Fruit fly (Drosophila melanogaster) whole organism, embryonic: ENCODE results near the gene euc.

Experiments
- BEAF-32 ChIP-seq: fragments of 200-800 bp; sonication (Bioruptor generic); optimal IDR thresholded peaks from 3 replicates; lab custom pipeline; 2017; ENCODE audit warnings: missing biosample characterization, missing genetic modification characterization, mild to moderate bottlenecking, moderate library complexity, missing genetic modification reagents
- CG10462 ChIP-seq: fragments of 200-800 bp; sonication (Bioruptor generic); optimal IDR thresholded peaks from 2 replicates; lab custom pipeline; 2016; ENCODE audit warnings: missing biosample characterization, missing genetic modification characterization
- CG11456 ChIP-seq: fragments of 200-800 bp; sonication (Bioruptor generic); IDR thresholded peaks from 3 replicates; pipeline ENCODE4 v1.3.6; 2022; ENCODE audit warnings: missing biosample characterization, missing genetic modification characterization
- CG11723 ChIP-seq: fragments of 200-800 bp; sonication (Bioruptor generic); optimal IDR thresholded peaks from 2 replicates; lab custom pipeline; 2017; ENCODE audit warnings: missing biosample characterization, mild to moderate bottlenecking, missing genetic modification characterization
- CG12769 ChIP-seq: fragments of 200-800 bp; sonication (Bioruptor generic); optimal IDR thresholded peaks from 2 replicates; lab custom pipeline; 2019; ENCODE audit warnings: missing biosample characterization, mild to moderate bottlenecking, missing genetic modification characterization, moderate library complexity
- CG14710 ChIP-seq: fragments of 200-800 bp; sonication (Bioruptor generic); optimal IDR thresholded peaks from 3 replicates; lab custom pipeline; 2019; ENCODE audit warnings: missing biosample characterization, mild to moderate bottlenecking, missing genetic modification characterization, moderate library complexity
- CG17361 ChIP-seq: fragments of 200-800 bp; sonication (Bioruptor generic); IDR thresholded peaks from 3 replicates; pipeline ENCODE4 v1.3.6; 2022; ENCODE audit warnings: missing biosample characterization, missing genetic modification characterization
- CG17912 ChIP-seq: fragments of 200-800 bp; sonication (Bioruptor generic); optimal IDR thresholded peaks from 2 replicates; lab custom pipeline; 2018; ENCODE audit warnings: missing biosample characterization, mild to moderate bottlenecking, missing genetic modification characterization
- CG18262 ChIP-seq: fragments of 200-800 bp; optimal IDR thresholded peaks from 3 replicates; lab custom pipeline; 2019; ENCODE audit warnings: missing biosample characterization, mild to moderate bottlenecking, missing genetic modification characterization, moderate library complexity
- CG18619 ChIP-seq: fragments of 200-800 bp; sonication (Bioruptor generic); optimal IDR thresholded peaks from 3 replicates; lab custom pipeline; 2017; ENCODE audit warnings: missing biosample characterization, mild to moderate bottlenecking, missing genetic modification characterization
- CG31365 ChIP-seq: fragments of 200-800 bp; sonication (Bioruptor generic); optimal IDR thresholded peaks from 2 replicates; lab custom pipeline; 2018; ENCODE audit warnings: missing biosample characterization, mild to moderate bottlenecking, missing genetic modification characterization
- CG3163 ChIP-seq: fragments of 200-800 bp; sonication (Bioruptor generic); optimal IDR thresholded peaks from 3 replicates; lab custom pipeline; 2016; ENCODE audit warnings: missing biosample characterization, missing genetic modification characterization
- CG33213 ChIP-seq: fragments of 200-800 bp; sonication (Bioruptor generic); optimal IDR thresholded peaks from 3 replicates; lab custom pipeline; 2016; ENCODE audit warnings: missing biosample characterization, missing genetic modification characterization
- CG6813 ChIP-seq: fragments of 200-800 bp; sonication (Bioruptor generic); optimal IDR thresholded peaks from 2 replicates; lab custom pipeline; 2017; ENCODE audit warnings: missing biosample characterization, missing genetic modification characterization, mild to moderate bottlenecking, moderate library complexity, missing genetic modification reagents
- CG7271 ChIP-seq: fragments of 200-800 bp; sonication (Bioruptor generic); optimal IDR thresholded peaks from 2 replicates; lab custom pipeline; 2018; ENCODE audit warnings: missing biosample characterization, mild to moderate bottlenecking, missing genetic modification characterization, moderate library complexity
- CG7372 ChIP-seq: fragments of 200-800 bp; sonication (Bioruptor generic); IDR thresholded peaks from 2 replicates; pipeline ENCODE4 v1.3.6; 2022; ENCODE audit warnings: missing biosample characterization, missing genetic modification characterization
- CG7839 ChIP-seq: fragments of 200-800 bp; sonication (Bioruptor generic); optimal IDR thresholded peaks from 3 replicates; lab custom pipeline; 2018; ENCODE audit warnings: missing biosample characterization, mild to moderate bottlenecking, missing genetic modification characterization, moderate library complexity
- CG8924 ChIP-seq: fragments of 200-800 bp; optimal IDR thresholded peaks from 3 replicates; lab custom pipeline; 2019; ENCODE audit warnings: missing biosample characterization, mild to moderate bottlenecking, missing genetic modification characterization, moderate library complexity
- D19B ChIP-seq: fragments of 200-800 bp; sonication (Bioruptor generic); optimal IDR thresholded peaks from 2 replicates; lab custom pipeline; 2017; ENCODE audit warnings: missing biosample characterization, mild to moderate bottlenecking, missing genetic modification characterization
- Drgx ChIP-seq: fragments of 200-800 bp; sonication (Bioruptor generic); IDR thresholded peaks from 2 replicates; pipeline ENCODE4 v1.3.6; 2022; ENCODE audit warnings: missing biosample characterization, missing genetic modification characterization
- Ets97D ChIP-seq: fragments of 200-800 bp; sonication (Bioruptor generic); optimal IDR thresholded peaks from 3 replicates; lab custom pipeline; 2016; ENCODE audit warnings: missing biosample characterization, missing genetic modification characterization
- Gsc ChIP-seq: fragments of 200-800 bp; sonication (Bioruptor generic); IDR thresholded peaks from 2 replicates; pipeline ENCODE4 v1.3.6; 2022; ENCODE audit warnings: missing biosample characterization, missing genetic modification characterization
- Gug ChIP-seq: fragments of 200-800 bp; sonication (Bioruptor generic); IDR thresholded peaks from 4 replicates; pipeline ENCODE4 v1.3.6; 2022; ENCODE audit warnings: missing biosample characterization, missing genetic modification characterization
- HLHmδ ChIP-seq: fragments of 200-800 bp; sonication (Bioruptor generic); optimal IDR thresholded peaks from 2 replicates; lab custom pipeline; 2018; ENCODE audit warnings: missing biosample characterization, mild to moderate bottlenecking, missing genetic modification characterization, moderate library complexity
- Hey ChIP-seq: fragments of 200-800 bp; sonication (Bioruptor generic); optimal IDR thresholded peaks from 3 replicates; lab custom pipeline; 2018; ENCODE audit warnings: missing biosample characterization, mild to moderate bottlenecking, missing genetic modification characterization
- Lpt ChIP-seq: fragments of >200 bp; optimal IDR thresholded peaks from 2 replicates; lab custom pipeline; 2018; ENCODE audit warnings: missing biosample characterization, missing genetic modification characterization
- Mrtf ChIP-seq: fragments of 200-800 bp; sonication (Bioruptor generic); IDR thresholded peaks from 3 replicates; pipeline ENCODE4 v1.3.6; 2022; ENCODE audit warnings: missing biosample characterization, missing genetic modification characterization
- Nf-YC ChIP-seq: fragments of 200-800 bp; optimal IDR thresholded peaks from 3 replicates; lab custom pipeline; 2019; ENCODE audit warnings: missing biosample characterization, mild to moderate bottlenecking, missing genetic modification characterization, moderate library complexity
- Taf1 ChIP-seq: fragments of 200-800 bp; sonication (Bioruptor generic); IDR thresholded peaks from 2 replicates; pipeline ENCODE4 v1.3.6; 2022; ENCODE audit warnings: missing biosample characterization, missing genetic modification characterization
- Trl ChIP-seq, 3 experiments: fragments of >200 bp in 2 of 3; fragments of 200-800 bp in 1 of 3; sonication (Bioruptor generic) in 1 of 3; optimal IDR thresholded peaks; 2 replicates in 1 of 3; 3 replicates in 2 of 3; lab custom pipeline; 2016 to 2017; ENCODE audit warnings: missing biosample characterization in 1 of 3, missing genetic modification characterization in 1 of 3
- ab ChIP-seq: fragments of 200-800 bp; sonication (Bioruptor generic); optimal IDR thresholded peaks from 2 replicates; lab custom pipeline; 2016; ENCODE audit warnings: missing biosample characterization, missing genetic modification characterization
- bigmax ChIP-seq: fragments of 200-800 bp; sonication (Bioruptor generic); optimal IDR thresholded peaks from 2 replicates; lab custom pipeline; 2018; ENCODE audit warnings: missing biosample characterization, mild to moderate bottlenecking, missing genetic modification characterization
- dati ChIP-seq: fragments of 200-800 bp; sonication (Bioruptor generic); IDR thresholded peaks from 2 replicates; pipeline ENCODE4 v1.3.6; 2022; ENCODE audit warnings: missing biosample characterization, missing genetic modification characterization
- ems ChIP-seq: fragments of 200-800 bp; sonication (Bioruptor generic); optimal IDR thresholded peaks from 3 replicates; lab custom pipeline; 2016; ENCODE audit warnings: missing biosample characterization, missing genetic modification characterization
- en ChIP-seq: fragments of 200-800 bp; sonication (Bioruptor generic); optimal IDR thresholded peaks from 2 replicates; lab custom pipeline; 2016; ENCODE audit warnings: missing biosample characterization, missing genetic modification characterization
- fd3F ChIP-seq: fragments of 200-800 bp; sonication (Bioruptor generic); optimal IDR thresholded peaks from 2 replicates; lab custom pipeline; 2018; ENCODE audit warnings: missing biosample characterization, mild to moderate bottlenecking, missing genetic modification characterization, moderate library complexity
- fd96Cb ChIP-seq: fragments of 200-800 bp; sonication (Bioruptor generic); optimal IDR thresholded peaks from 2 replicates; lab custom pipeline; 2018; ENCODE audit warnings: missing biosample characterization, mild to moderate bottlenecking, missing genetic modification characterization, moderate library complexity
- gce ChIP-seq: fragments of 200-800 bp; sonication (Bioruptor generic); IDR thresholded peaks from 3 replicates; pipeline ENCODE4 v1.3.6; 2022; ENCODE audit warnings: missing biosample characterization, missing genetic modification characterization
- gro ChIP-seq: fragments of 200-800 bp; sonication (Bioruptor generic); optimal IDR thresholded peaks from 2 replicates; lab custom pipeline; 2016; ENCODE audit warnings: missing biosample characterization, missing genetic modification characterization
- insv ChIP-seq, 2 experiments: fragments of 200-800 bp; sonication (Bioruptor generic); optimal IDR thresholded peaks; 3 replicates each; lab custom pipeline; 2016 to 2018; ENCODE audit warnings: missing biosample characterization in 2 of 2, missing genetic modification characterization in 2 of 2
- kah ChIP-seq: fragments of 200-800 bp; sonication (Bioruptor generic); optimal IDR thresholded peaks from 2 replicates; lab custom pipeline; 2018; ENCODE audit warnings: missing biosample characterization, mild to moderate bottlenecking, missing genetic modification characterization
- ken ChIP-seq: fragments of 200-800 bp; sonication (Bioruptor generic); IDR thresholded peaks from 3 replicates; pipeline ENCODE4 v1.3.6; 2022; ENCODE audit warnings: missing biosample characterization, missing genetic modification characterization
- lilli ChIP-seq: fragments of 200-800 bp; sonication (Bioruptor generic); optimal IDR thresholded peaks from 3 replicates; lab custom pipeline; 2016; ENCODE audit warnings: missing biosample characterization, missing genetic modification characterization
- luna ChIP-seq: fragments of 200-800 bp; sonication (Bioruptor generic); optimal IDR thresholded peaks from 2 replicates; lab custom pipeline; 2016; ENCODE audit warnings: missing biosample characterization, missing genetic modification characterization
- peb ChIP-seq: fragments of 200-800 bp; sonication (Bioruptor generic); IDR thresholded peaks from 2 replicates; pipeline ENCODE4 v1.3.6; 2022; ENCODE audit warnings: missing biosample characterization, missing genetic modification characterization
- slbo ChIP-seq: fragments of 200-800 bp; sonication (Bioruptor generic); IDR thresholded peaks from 2 replicates; pipeline ENCODE4 v1.3.6; 2022; ENCODE audit warnings: missing biosample characterization, missing genetic modification characterization
- slou ChIP-seq: fragments of 200-800 bp; sonication (Bioruptor generic); optimal IDR thresholded peaks from 3 replicates; lab custom pipeline; 2016; ENCODE audit warnings: missing biosample characterization, missing genetic modification characterization
- stwl ChIP-seq: fragments of 200-800 bp; sonication (Bioruptor generic); optimal IDR thresholded peaks from 3 replicates; lab custom pipeline; 2018; ENCODE audit warnings: missing biosample characterization, mild to moderate bottlenecking, missing genetic modification characterization, moderate library complexity
- tup ChIP-seq: fragments of 200-800 bp; sonication (Bioruptor generic); optimal IDR thresholded peaks from 2 replicates; lab custom pipeline; 2016; ENCODE audit warnings: missing biosample characterization, mild to moderate bottlenecking, missing genetic modification characterization, moderate library complexity

Gene euc

DNA sequence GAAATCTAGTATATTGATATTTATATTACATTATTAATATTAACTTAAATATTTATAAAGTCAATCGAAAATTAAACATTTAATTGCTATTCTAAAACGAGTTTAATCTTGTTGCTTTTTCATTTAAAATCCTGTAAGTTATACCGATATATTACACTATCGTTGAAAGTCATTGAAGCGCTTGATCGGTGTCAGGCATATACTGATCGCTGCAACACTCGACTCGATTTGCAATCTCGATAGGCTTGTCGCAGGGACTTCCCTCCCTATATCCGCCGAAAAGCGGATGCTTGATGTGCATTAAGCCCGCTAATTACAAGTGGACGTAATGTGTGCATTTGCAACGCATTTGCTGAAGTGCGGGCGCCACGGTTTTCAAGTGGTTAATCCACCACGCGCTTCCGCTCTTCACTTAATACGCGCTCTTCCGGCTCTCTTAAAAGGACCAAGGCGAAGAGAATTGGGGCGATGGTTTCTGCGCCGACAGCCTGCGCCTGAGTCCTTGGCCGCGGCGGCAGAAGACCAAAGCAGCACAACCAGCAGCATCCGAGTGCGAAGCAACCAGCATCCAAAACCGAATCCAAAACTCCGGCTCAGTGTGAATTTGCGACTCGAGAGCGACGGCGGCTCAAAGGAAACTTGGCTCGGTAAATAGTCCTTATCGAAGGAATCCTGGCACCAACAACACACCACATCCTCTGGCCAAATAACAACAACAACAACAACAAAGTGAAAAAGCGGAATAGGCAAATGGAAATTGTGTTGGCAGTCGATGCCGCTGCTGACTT lies 49.5 kb downstream of the euc start, which contains the start of gene CG42613 (continued):
- TF ChIP-seq Drgx (GFP tag; lab: Robert Waterston, UW) (peak; percentile 15), slbo (GFP tag; lab: Robert Waterston, UW) (peak; percentile 81), CG17361 (GFP tag; lab: Robert Waterston, UW) (peak; percentile 68; the same call in 2 of the 3 replicates), Ets97D (GFP tag; lab: Kevin White, UChicago) (peak; percentile 95), CG18262 (tag; lab: Kevin White, UChicago) (peak; percentile 29), fd96Cb (tag; lab: Kevin White, UChicago) (peak; percentile 54), CG11456 (GFP tag; lab: Robert Waterston, UW) (peak; percentile 83), Taf1 (GFP tag; lab: Robert Waterston, UW) (0 out of 2 replicates have a peak, but pooled peaks have one; percentile 18), CG7839 (tag; lab: Kevin White, UChicago) (peak; percentile 37), HLHmδ (peak; percentile 96), CG12769 (peak; percentile 12), Gsc (GFP tag; lab: Robert Waterston, UW) (no peak), BEAF-32 (GFP tag; lab: Kevin White, UChicago) (peak; percentile 73), CG14710 (tag; lab: Kevin White, UChicago) (peak; percentile 71), ken (GFP tag; lab: Robert Waterston, UW) (peak; percentile 68; the same call in 2 of the 3 replicates), Lpt (GFP tag; lab: Kevin White, UChicago) (no peak), peb (GFP tag; lab: Robert Waterston, UW) (peak; percentile 42; the same call in 1 of the 2 replicates), Trl (optimal IDR thresholded peaks at IDR 0.05; lab: Kevin White, UChicago) (peak; percentile 21 to 36), Trl (GFP tag; optimal IDR thresholded peaks at IDR 0.05; lab: Kevin White, UChicago) (peak; percentile 79), CG10462 (GFP tag; lab: Kevin White, UChicago) (peak; percentile 2), insv (GFP tag; optimal IDR thresholded peaks at IDR 0.05; lab: Kevin White, UChicago) (peak in 1 of 2 experiments; percentile 37), bigmax (peak; percentile 14), tup (no peak), ab (GFP tag; lab: Kevin White, UChicago) (peak; percentile 29), en (GFP tag; lab: Kevin White, UChicago) (peak; percentile 61), stwl (tag; lab: Kevin White, UChicago) (peak; percentile 98), Hey (tag; lab: Kevin White, UChicago) (no peak), CG33213 (GFP tag; lab: Kevin White, UChicago) (peak; percentile 36), Gug (GFP tag; lab: Robert Waterston, UW) (peak; percentile 40; the same call in 1 of the 4 replicates), luna (GFP tag; lab: Kevin White, UChicago) (no peak), CG6813 (peak; percentile 74), gro (GFP tag; lab: Kevin White, UChicago) (no peak), slou (GFP tag; lab: Kevin White, UChicago) (no peak), dati (GFP tag; lab: Robert Waterston, UW) (0 out of 2 replicates have a peak, but pooled peaks have one; percentile 40), CG3163 (GFP tag; lab: Kevin White, UChicago) (peak; percentile 89), lilli (GFP tag; lab: Kevin White, UChicago) (no peak), Mrtf (GFP tag; lab: Robert Waterston, UW) (no peak), CG7271 (tag; lab: Kevin White, UChicago) (peak; percentile 89), CG11723 (GFP tag; lab: Kevin White, UChicago) (peak; percentile 57), CG8924 (tag; lab: Kevin White, UChicago) (peak; percentile 27), CG18619 (GFP tag; lab: Kevin White, UChicago) (peak; percentile 64), Nf-YC (tag; lab: Kevin White, UChicago) (no peak), CG31365 (tag; lab: Kevin White, UChicago) (peak; percentile 69), D19B (peak; percentile 45), CG17912 (peak; percentile 87), gce (peak; percentile 42; the same call in 1 of the 3 replicates), CG7372 (0 out of 2 replicates have a peak, but pooled peaks have one; percentile 10), ems (peak; percentile 51), kah (GFP tag; lab: Kevin White, UChicago) (no peak), fd3F (GFP tag; lab: Kevin White, UChicago) (peak; percentile 42)
